Fruit fly (Drosophila melanogaster): ENCODE measurements around the gene nyo.

Gene nyo

DNA sequence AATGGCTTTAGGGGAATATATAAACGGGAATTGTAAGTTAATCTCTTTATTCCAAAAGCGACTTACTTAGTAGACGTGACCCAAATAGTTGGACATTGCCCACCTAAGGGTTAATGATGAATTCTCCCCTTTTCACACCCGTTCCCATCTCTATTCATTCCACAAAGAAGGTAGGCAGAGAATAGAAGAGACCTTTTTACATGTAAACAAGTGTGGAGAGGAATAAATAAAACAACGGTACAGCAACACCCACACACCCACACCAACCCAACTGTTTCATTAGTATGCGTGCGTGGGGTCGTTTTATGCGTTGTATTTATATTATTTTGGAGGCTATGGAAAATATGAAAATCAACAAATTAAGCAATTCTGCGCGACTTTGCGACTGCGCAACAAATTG is 65.2 kb downstream of the nyo start:
- TF ChIP-seq Optix (GFP tag; IDR thresholded peaks at IDR 0.05), result no peak
- peak; percentile 88 for TF ChIP-seq Med (GFP tag)
- TF ChIP-seq mirr (GFP tag; optimal IDR thresholded peaks at IDR 0.05), result no peak
- TF ChIP-seq CG15696 (tag; optimal IDR thresholded peaks at IDR 0.05), result peak; percentile 18
- TF ChIP-seq ase (GFP tag; IDR thresholded peaks at IDR 0.05), result no peak
- TF ChIP-seq CG12104 (GFP tag; optimal IDR thresholded peaks at IDR 0.05), result peak; percentile 21
- peak; percentile 33 for TF ChIP-seq ewg (GFP tag; optimal IDR thresholded peaks at IDR 0.05)
- TF ChIP-seq NC2β (GFP tag; optimal IDR thresholded peaks at IDR 0.05), result no peak
- TF ChIP-seq ftz-f1 (GFP tag; optimal IDR thresholded peaks at IDR 0.05), result no peak
- TF ChIP-seq Abd-B (GFP tag; optimal IDR thresholded peaks at IDR 0.05), result no peak
- TF ChIP-seq CG12659 (GFP tag; optimal IDR thresholded peaks at IDR 0.05), result no peak
- no peak for TF ChIP-seq luna (GFP tag; optimal IDR thresholded peaks at IDR 0.05)
- no peak for TF ChIP-seq Poxn (GFP tag; IDR thresholded peaks at IDR 0.05)
- TF ChIP-seq CG3281 (GFP tag; optimal IDR thresholded peaks at IDR 0.05), result peak; percentile 45
- TF ChIP-seq CG34224 (GFP tag; IDR thresholded peaks at IDR 0.05; ENCODE audit: partially characterized antibody), result no peak
- TF ChIP-seq caup (GFP tag; optimal IDR thresholded peaks at IDR 0.05; ENCODE audit: severe bottlenecking), result peak; percentile 20
- peak; percentile 9 for TF ChIP-seq CG13775 (GFP tag; optimal IDR thresholded peaks at IDR 0.05)
- no peak for TF ChIP-seq dati (GFP tag; IDR thresholded peaks at IDR 0.05)
- TF ChIP-seq CG18619 (GFP tag; optimal IDR thresholded peaks at IDR 0.05), result peak; percentile 8
- peak; percentile 30 for TF ChIP-seq Hmr (GFP tag; optimal IDR thresholded peaks at IDR 0.05)
- peak; percentile 9 for TF ChIP-seq CG11723 (GFP tag; optimal IDR thresholded peaks at IDR 0.05)
- peak; percentile 50 for TF ChIP-seq CG13624 (GFP tag; optimal IDR thresholded peaks at IDR 0.05)
- TF ChIP-seq CG7271 (tag; optimal IDR thresholded peaks at IDR 0.05), result no peak
- TF ChIP-seq cg (GFP tag; optimal IDR thresholded peaks at IDR 0.05), result no peak
- TF ChIP-seq grn (GFP tag; optimal IDR thresholded peaks at IDR 0.05), result no peak
- TF ChIP-seq CG8290 (GFP tag; optimal IDR thresholded peaks at IDR 0.05), result no peak
- TF ChIP-seq CG8290 (tag; optimal IDR thresholded peaks at IDR 0.05), result peak in 1 of 2 experiments; percentile 17
- no peak for TF ChIP-seq CkIIα-i1 (GFP tag; IDR thresholded peaks at IDR 0.05)
- TF ChIP-seq TFAM (GFP tag; optimal IDR thresholded peaks at IDR 0.05), result no peak
- peak; percentile 43 for TF ChIP-seq Kr (GFP tag; optimal IDR thresholded peaks at IDR 0.05)
- TF ChIP-seq Ssrp (tag; optimal IDR thresholded peaks at IDR 0.05), result no peak
- no peak for TF ChIP-seq slou (GFP tag; optimal IDR thresholded peaks at IDR 0.05)
- no peak for TF ChIP-seq CG3163 (GFP tag; optimal IDR thresholded peaks at IDR 0.05)
- TF ChIP-seq CG7745 (tag; optimal IDR thresholded peaks at IDR 0.05), result no peak
- peak; percentile 51 for TF ChIP-seq CG17912 (GFP tag; optimal IDR thresholded peaks at IDR 0.05)
- TF ChIP-seq Nf-YC (tag; optimal IDR thresholded peaks at IDR 0.05), result no peak
- no peak for TF ChIP-seq CG11695 (GFP tag; IDR thresholded peaks at IDR 0.05)
- peak; percentile 45 for TF ChIP-seq ATbp (GFP tag; optimal IDR thresholded peaks at IDR 0.05)
- no peak for TF ChIP-seq unpg (GFP tag; optimal IDR thresholded peaks at IDR 0.05)
- no peak for TF ChIP-seq tgo (GFP tag; IDR thresholded peaks at IDR 0.05)
- TF ChIP-seq CG2678 (tag; optimal IDR thresholded peaks at IDR 0.05), result peak; percentile 17
- TF ChIP-seq B-H2 (GFP tag; optimal IDR thresholded peaks at IDR 0.05), result peak; percentile 56
- no peak for TF ChIP-seq CG15479 (GFP tag; optimal IDR thresholded peaks at IDR 0.05)
- no peak for TF ChIP-seq CG4424 (GFP tag; optimal IDR thresholded peaks at IDR 0.05)
- TF ChIP-seq cwo (GFP tag; optimal IDR thresholded peaks at IDR 0.05), result peak; percentile 30
- no peak for TF ChIP-seq br (optimal IDR thresholded peaks at IDR 0.05)
- TF ChIP-seq ERR (GFP tag; optimal IDR thresholded peaks at IDR 0.05), result no peak
- no peak for TF ChIP-seq BtbVII (GFP tag; optimal IDR thresholded peaks at IDR 0.05)
- TF ChIP-seq CG2120 (GFP tag; optimal IDR thresholded peaks at IDR 0.05), result peak; percentile 28
- no peak for TF ChIP-seq da (GFP tag; optimal IDR thresholded peaks at IDR 0.05)
- TF ChIP-seq Hr78 (GFP tag; optimal IDR thresholded peaks at IDR 0.05), result peak in 1 of 2 experiments; percentile 31
- no peak for TF ChIP-seq run (tag; optimal IDR thresholded peaks at IDR 0.05)

All from whole organism, embryonic.